Worm (Caenorhabditis elegans) whole organism, L3 larva: ENCODE measurements around the gene tps-2.

Experiments used
- R02D3.7 ChIP-seq: fragments of 150-350 bp; optimal IDR thresholded peaks from 2 replicates; lab custom pipeline; 2014; ENCODE audit warnings: missing biosample characterization, missing genetic modification characterization
- ceh-16 ChIP-seq: sonication (generic microtip); optimal IDR thresholded peaks from 2 replicates; lab custom pipeline; 2017; ENCODE audit warnings: missing biosample characterization, missing genetic modification characterization
- ceh-82 ChIP-seq: fragments of 150-350 bp; optimal IDR thresholded peaks from 2 replicates; lab custom pipeline; 2014; ENCODE audit warnings: missing biosample characterization, missing genetic modification characterization
- fkh-10 ChIP-seq: sonication (generic microtip); optimal IDR thresholded peaks from 2 replicates; lab custom pipeline; 2017; ENCODE audit warnings: missing biosample characterization, missing genetic modification reagents, missing genetic modification characterization
- jun-1 ChIP-seq: fragments of 150-350 bp; optimal IDR thresholded peaks from 2 replicates; lab custom pipeline; 2014; ENCODE audit warnings: missing biosample characterization, missing genetic modification reagents, missing genetic modification characterization
- pha-4 ChIP-seq: fragments of 150-350 bp; optimal IDR thresholded peaks from 2 replicates; lab custom pipeline; 2014; ENCODE audit warnings: missing biosample characterization, missing genetic modification reagents, missing genetic modification characterization

DNA sequence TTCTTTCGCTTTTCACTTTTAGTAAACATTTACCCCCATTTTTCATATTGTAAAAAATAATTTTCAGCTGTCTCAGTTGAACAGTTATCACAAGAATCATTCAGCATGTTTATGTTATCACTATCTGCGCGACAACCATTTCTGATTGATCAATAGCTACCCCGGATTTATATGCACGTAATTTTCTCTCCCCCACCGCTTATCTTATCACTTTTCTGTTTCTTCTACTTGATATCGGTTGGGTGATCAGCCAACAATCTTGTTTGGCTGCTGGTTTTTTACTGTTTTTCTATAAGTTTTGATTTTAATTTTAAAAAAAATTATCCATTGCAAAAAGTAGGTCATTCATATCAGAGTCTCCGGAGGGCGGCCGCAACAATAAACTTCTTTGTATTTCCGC is 2.9 kb upstream of the tps-2 start:
- no peak for TF ChIP-seq ceh-16 (tag; lab: Kevin White, UChicago)
- TF ChIP-seq R02D3.7 (tag; lab: Kevin White, UChicago) = no peak
- TF ChIP-seq fkh-10 (GFP tag; lab: Kevin White, UChicago) = no peak
- no peak for TF ChIP-seq jun-1
- no peak for TF ChIP-seq ceh-82 (tag; lab: Kevin White, UChicago)
- TF ChIP-seq pha-4 (tag; lab: Kevin White, UChicago) = no peak
